Worm (Caenorhabditis elegans) whole organism, young adult: Measurements from ENCODE around the gene Y54G2A.16.

Experiments used
- B0261.1 ChIP-seq: sonication (generic microtip); optimal IDR thresholded peaks from 2 replicates; lab custom pipeline; 2016; ENCODE audit warnings: mild to moderate bottlenecking, missing genetic modification characterization, moderate library complexity, missing compliant biosample characterization
- C06A6.2 ChIP-seq: fragments of 200-800 bp; sonication (Bioruptor generic); conservative IDR thresholded peaks from 2 replicates; pipeline ENCODE4 v1.3.6; 2022; ENCODE audit warnings: missing genetic modification characterization, missing compliant biosample characterization
- F22D6.2 ChIP-seq: sonication (generic microtip); optimal IDR thresholded peaks from 2 replicates; lab custom pipeline; 2016; ENCODE audit warnings: mild to moderate bottlenecking, missing genetic modification characterization, missing compliant biosample characterization
- F33H1.4 ChIP-seq: fragments of 200-800 bp; sonication (Bioruptor generic); IDR thresholded peaks from 2 replicates; pipeline ENCODE4 v1.3.6; 2022; ENCODE audit warnings: missing genetic modification reagents, missing genetic modification characterization, missing compliant biosample characterization
- F37B4.10 ChIP-seq: fragments of 200-800 bp; sonication (Bioruptor generic); IDR thresholded peaks from 2 replicates; pipeline ENCODE4 v1.3.6; 2022; ENCODE audit warnings: missing genetic modification characterization, missing compliant biosample characterization
- F52B5.7 ChIP-seq: sonication (generic microtip); optimal IDR thresholded peaks from 2 replicates; lab custom pipeline; 2016; ENCODE audit warnings: mild to moderate bottlenecking, missing genetic modification characterization, missing compliant biosample characterization
- K11D2.4 ChIP-seq: fragments of 200-800 bp; sonication (Bioruptor generic); IDR thresholded peaks from 2 replicates; pipeline ENCODE4 v1.3.6; 2022; ENCODE audit warnings: missing genetic modification reagents, missing genetic modification characterization, missing compliant biosample characterization
- Y67H2A.10 ChIP-seq: fragments of 200-800 bp; sonication (Bioruptor generic); conservative IDR thresholded peaks from 2 replicates; pipeline ENCODE4 v1.3.6; 2022; ENCODE audit warnings: missing genetic modification reagents, missing genetic modification characterization, missing compliant biosample characterization
- aptf-2 ChIP-seq: fragments of 200-800 bp; sonication (Bioruptor generic); conservative IDR thresholded peaks from 2 replicates; pipeline ENCODE4 v1.3.6; 2022; ENCODE audit warnings: missing genetic modification reagents, missing genetic modification characterization, missing compliant biosample characterization
- atf-7 ChIP-seq: sonication (generic microtip); optimal IDR thresholded peaks from 2 replicates; lab custom pipeline; 2017; ENCODE audit warnings: mild to moderate bottlenecking, missing genetic modification characterization, missing compliant biosample characterization
- ceh-100 ChIP-seq: fragments of 200-800 bp; sonication (Bioruptor generic); IDR thresholded peaks from 2 replicates; pipeline ENCODE4 v1.3.6; 2022; ENCODE audit warnings: missing genetic modification reagents, missing genetic modification characterization, missing compliant biosample characterization
- ceh-91 ChIP-seq: fragments of 200-800 bp; sonication (Bioruptor generic); IDR thresholded peaks from 2 replicates; pipeline ENCODE4 v1.3.6; 2022; ENCODE audit warnings: missing genetic modification reagents, missing genetic modification characterization, missing compliant biosample characterization
- chd-7 ChIP-seq: sonication (generic microtip); optimal IDR thresholded peaks from 2 replicates; lab custom pipeline; 2016; ENCODE audit warnings: mild to moderate bottlenecking, missing genetic modification characterization, moderate library complexity, missing compliant biosample characterization
- dpff-1 ChIP-seq: sonication (generic microtip); optimal IDR thresholded peaks from 2 replicates; lab custom pipeline; 2017; ENCODE audit warnings: mild to moderate bottlenecking, missing genetic modification characterization, missing compliant biosample characterization
- egrh-3 ChIP-seq: fragments of 200-800 bp; sonication (Bioruptor generic); IDR thresholded peaks from 2 replicates; pipeline ENCODE4 v1.3.6; 2022; ENCODE audit warnings: missing genetic modification reagents, missing genetic modification characterization, missing compliant biosample characterization
- ekl-4 ChIP-seq: fragments of 200-800 bp; sonication (Bioruptor generic); IDR thresholded peaks from 2 replicates; pipeline ENCODE4 v1.3.6; 2022; ENCODE audit warnings: missing genetic modification reagents, missing genetic modification characterization, missing compliant biosample characterization
- fkh-3 ChIP-seq: sonication (generic microtip); optimal IDR thresholded peaks from 2 replicates; lab custom pipeline; 2016; ENCODE audit warnings: mild to moderate bottlenecking, missing genetic modification characterization, missing compliant biosample characterization
- hmg-1.2 ChIP-seq: fragments of 200-800 bp; sonication (Bioruptor generic); IDR thresholded peaks from 2 replicates; pipeline ENCODE4 v1.3.6; 2022; ENCODE audit warnings: missing genetic modification reagents, missing genetic modification characterization, missing compliant biosample characterization
- hsf-1 ChIP-seq: fragments of 200-800 bp; sonication (Bioruptor generic); IDR thresholded peaks from 2 replicates; pipeline ENCODE4 v1.3.6; 2022; ENCODE audit warnings: missing genetic modification reagents, missing genetic modification characterization, missing compliant biosample characterization
- lag-1 ChIP-seq: fragments of 200-800 bp; sonication (Bioruptor generic); IDR thresholded peaks from 2 replicates; pipeline ENCODE4 v1.3.6; 2022; ENCODE audit warnings: missing genetic modification reagents, missing genetic modification characterization, missing compliant biosample characterization
- lin-26 ChIP-seq: fragments of 200-800 bp; sonication (Bioruptor generic); IDR thresholded peaks from 2 replicates; pipeline ENCODE4 v1.3.6; 2022; ENCODE audit warnings: missing genetic modification reagents, missing genetic modification characterization, missing compliant biosample characterization
- mcd-1 ChIP-seq: fragments of 200-800 bp; sonication (Bioruptor generic); IDR thresholded peaks from 2 replicates; pipeline ENCODE4 v1.3.6; 2022; ENCODE audit warnings: missing genetic modification reagents, missing genetic modification characterization, missing compliant biosample characterization
- mes-4 ChIP-seq: sonication (generic microtip); optimal IDR thresholded peaks from 2 replicates; lab custom pipeline; 2016; ENCODE audit warnings: missing genotype, missing genetic modification characterization, missing compliant biosample characterization
- pbrm-1 ChIP-seq: fragments of 200-800 bp; sonication (Bioruptor generic); IDR thresholded peaks from 2 replicates; pipeline ENCODE4 v1.3.6; 2022; ENCODE audit warnings: missing genetic modification reagents, missing genetic modification characterization, missing compliant biosample characterization
- snpc-3.4 ChIP-seq: sonication (generic microtip); optimal IDR thresholded peaks from 2 replicates; lab custom pipeline; 2017; ENCODE audit warnings: missing genetic modification characterization, mild to moderate bottlenecking, missing compliant biosample characterization, antibody characterized with exemption, moderate library complexity, missing genotype, missing genetic modification reagents
- snpc-4 ChIP-seq, 5 experiments: fragments of 150-350 bp in 1 of 5; sonication (generic microtip) in 4 of 5; optimal IDR thresholded peaks; 2 replicates each; lab custom pipeline; 2014 to 2018; ENCODE audit warnings: missing genetic modification characterization in 5 of 5, missing biosample characterization in 3 of 5, antibody characterized with exemption in 2 of 5, mild to moderate bottlenecking in 2 of 5, missing compliant biosample characterization in 2 of 5, missing genotype in 2 of 5, moderate library complexity in 2 of 5, missing genetic modification reagents in 1 of 5
- somi-1 ChIP-seq: fragments of 200-800 bp; sonication (Bioruptor generic); optimal IDR thresholded peaks from 2 replicates; lab custom pipeline; 2018; ENCODE audit warnings: mild to moderate bottlenecking, missing genetic modification characterization, missing compliant biosample characterization
- tbp1 ChIP-seq: fragments of 200-800 bp; sonication (Bioruptor generic); optimal IDR thresholded peaks from 2 replicates; lab custom pipeline; 2018; ENCODE audit warnings: mild to moderate bottlenecking, missing genetic modification characterization, missing compliant biosample characterization
- xnd-1 ChIP-seq: sonication (generic microtip); optimal IDR thresholded peaks from 2 replicates; lab custom pipeline; 2016; ENCODE audit warnings: missing genotype, missing genetic modification reagents, missing genetic modification characterization, missing compliant biosample characterization
- zfh-2 ChIP-seq: fragments of 200-800 bp; sonication (Bioruptor generic); conservative IDR thresholded peaks from 2 replicates; pipeline ENCODE4 v1.3.6; 2022; ENCODE audit warnings: missing genetic modification reagents, missing genetic modification characterization, missing compliant biosample characterization
- zim-3 ChIP-seq: sonication (generic microtip); optimal IDR thresholded peaks from 2 replicates; lab custom pipeline; 2017; ENCODE audit warnings: mild to moderate bottlenecking, missing genetic modification characterization, moderate library complexity, missing compliant biosample characterization
- ztf-26 ChIP-seq: sonication (generic microtip); optimal IDR thresholded peaks from 2 replicates; lab custom pipeline; 2017; ENCODE audit warnings: missing genetic modification characterization, missing compliant biosample characterization
- ztf-28 ChIP-seq: fragments of 200-800 bp; sonication (Bioruptor generic); IDR thresholded peaks from 2 replicates; pipeline ENCODE4 v1.3.6; 2022; ENCODE audit warnings: missing genetic modification reagents, missing genetic modification characterization, missing compliant biosample characterization
- ztf-3 ChIP-seq: fragments of 200-800 bp; sonication (Bioruptor generic); optimal IDR thresholded peaks from 2 replicates; lab custom pipeline; 2018; ENCODE audit warnings: mild to moderate bottlenecking, missing genetic modification characterization, missing compliant biosample characterization

The Y54G2A.16 gene

DNA sequence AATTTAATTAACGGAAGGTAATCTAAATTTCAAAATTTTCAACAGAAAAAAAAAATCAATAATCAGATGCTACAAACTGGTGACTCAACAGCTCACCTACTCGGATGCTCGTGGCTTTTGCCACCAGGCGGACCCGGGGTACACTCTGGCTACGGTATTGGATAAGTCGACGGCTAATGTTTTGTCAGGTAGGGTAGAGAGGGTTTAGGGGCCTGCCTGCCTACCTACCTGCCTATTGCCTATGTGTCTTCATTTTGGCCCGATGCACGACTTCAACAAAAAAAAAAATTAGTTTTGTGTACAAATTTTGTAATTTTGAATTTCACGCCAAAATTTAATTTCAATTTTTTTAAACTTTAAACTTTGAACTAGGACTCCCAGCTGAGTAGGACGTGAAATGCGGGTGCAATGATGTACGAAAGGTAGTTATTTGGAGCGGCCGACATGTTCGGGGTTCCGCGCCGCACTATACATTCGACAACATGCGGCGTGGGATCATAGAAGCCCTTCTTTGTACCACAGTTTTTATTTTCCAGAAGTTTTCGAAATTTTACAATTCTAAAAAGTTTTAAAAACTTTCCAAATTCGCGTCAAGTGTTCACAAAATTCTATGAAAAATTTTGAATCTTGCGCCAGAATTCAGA lies 39.1 kb downstream of the Y54G2A.16 start (continued):
- TF ChIP-seq tbp1 (GFP tag; lab: Kevin White, UChicago) = peak; percentile 37

DNA sequence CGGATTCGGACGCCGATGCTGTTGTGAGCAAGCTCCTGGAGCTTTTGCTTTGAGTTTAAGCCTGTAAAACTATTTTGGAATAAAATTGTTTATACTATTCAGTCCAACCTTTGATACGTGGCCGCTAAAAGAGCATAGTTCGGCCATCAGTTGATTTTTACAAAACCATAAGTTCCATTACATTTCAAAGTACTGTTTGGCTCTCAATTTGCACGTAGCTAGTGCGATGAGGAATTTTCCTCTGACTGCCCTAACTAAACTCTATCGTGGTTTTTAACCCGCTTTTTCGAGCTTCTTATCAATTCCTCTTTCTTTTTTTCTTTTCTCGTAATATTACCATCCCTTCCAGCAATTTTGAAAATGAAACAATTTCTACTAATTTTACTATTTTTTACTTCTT lies 41.2 kb downstream of the Y54G2A.16 start, which contains the start of gene clec-80:
clec-80 (plus strand) TSS at position 301 of the 400 bp plus-strand sequence.
- TF ChIP-seq ekl-4 (GFP tag; lab: Robert Waterston, UW) (no peak), somi-1 (GFP tag; lab: Kevin White, UChicago) (no peak), atf-7 (tag; lab: Kevin White, UChicago) (no peak), lin-26 (GFP tag; lab: Robert Waterston, UW) (no peak), dpff-1 (tag; lab: Kevin White, UChicago) (no peak), B0261.1 (tag; lab: Kevin White, UChicago) (no peak), F33H1.4 (GFP tag; lab: Robert Waterston, UW) (no peak), K11D2.4 (no peak), chd-7 (tag; lab: Kevin White, UChicago) (no peak), ceh-100 (no peak)

DNA sequence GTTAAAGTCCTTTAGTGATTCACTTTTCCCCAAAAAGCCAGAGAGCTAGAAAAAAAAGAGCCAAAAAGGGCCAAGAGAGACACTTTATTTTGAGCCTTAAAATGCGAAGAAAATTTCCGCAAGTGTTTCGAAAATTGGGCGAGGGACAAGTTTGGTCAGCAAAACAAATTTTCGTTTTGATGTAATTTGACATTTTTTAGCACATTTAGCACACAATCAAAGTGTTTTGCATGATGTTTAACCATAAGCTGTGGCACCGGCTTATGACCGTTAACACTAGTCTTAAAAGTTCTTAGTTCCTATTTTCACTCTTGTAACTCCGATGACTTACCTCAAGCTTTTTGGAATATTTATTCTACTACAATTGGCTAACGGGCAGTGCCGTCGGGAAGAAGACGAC lies 44.2 kb downstream of the Y54G2A.16 start, which contains the start of gene Y54G2A.37:
Y54G2A.37 (plus strand) TSS at position 301 of the 400 bp plus-strand sequence.
- TF ChIP-seq pbrm-1 (GFP tag; lab: Robert Waterston, UW) = no peak
- no peak for TF ChIP-seq ceh-91 (GFP tag; lab: Robert Waterston, UW)
- TF ChIP-seq chd-7 (tag; lab: Kevin White, UChicago) = no peak
- no peak for TF ChIP-seq F33H1.4 (GFP tag; lab: Robert Waterston, UW)
- TF ChIP-seq B0261.1 (tag; lab: Kevin White, UChicago) = no peak
- TF ChIP-seq F52B5.7 (tag; lab: Kevin White, UChicago) = no peak
- TF ChIP-seq egrh-3 (GFP tag; lab: Robert Waterston, UW) = no peak
- TF ChIP-seq aptf-2 (GFP tag; lab: Robert Waterston, UW) = no peak
- no peak for TF ChIP-seq hsf-1
- no peak for TF ChIP-seq snpc-3.4 (tag; lab: Kevin White, UChicago)
- TF ChIP-seq hmg-1.2 (GFP tag; lab: Robert Waterston, UW) = no peak
- TF ChIP-seq ztf-28 (GFP tag; lab: Robert Waterston, UW) = no peak
- no peak for TF ChIP-seq zim-3 (tag; lab: Kevin White, UChicago)
- TF ChIP-seq F37B4.10 (GFP tag; lab: Robert Waterston, UW) = no peak
- TF ChIP-seq lag-1 (GFP tag; lab: Robert Waterston, UW) = no peak
- no peak for TF ChIP-seq C06A6.2 (GFP tag; lab: Robert Waterston, UW)
- no peak for TF ChIP-seq mes-4 (tag; lab: Kevin White, UChicago)
- no peak for TF ChIP-seq Y67H2A.10 (GFP tag; lab: Robert Waterston, UW)

DNA sequence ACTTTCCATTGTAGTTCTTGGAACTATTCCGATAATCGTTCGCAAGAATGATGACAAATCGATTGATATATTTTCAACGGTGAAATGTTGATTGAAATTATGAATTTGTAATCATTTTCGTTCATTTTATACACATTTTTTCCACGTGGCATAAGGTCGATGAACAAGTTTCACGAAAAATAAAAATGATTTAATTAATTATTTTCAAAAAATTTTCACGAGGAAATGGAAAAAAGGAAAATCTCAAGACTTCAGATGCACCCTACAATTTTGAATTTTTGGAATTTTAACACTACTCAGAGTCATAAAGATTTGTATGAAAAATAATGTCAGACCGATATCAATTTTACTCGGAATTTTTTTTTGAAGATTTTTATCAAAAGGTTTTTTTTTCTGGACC lies 45.0 kb downstream of the Y54G2A.16 start, which contains the start of gene Y54G2A.13:
Y54G2A.13 (minus strand) TSS at position 101 of the 400 bp plus-strand sequence.
- TF ChIP-seq ztf-26 (tag; lab: Kevin White, UChicago) = no peak
- no peak for TF ChIP-seq fkh-3 (tag; lab: Kevin White, UChicago)
- no peak for TF ChIP-seq ztf-3 (GFP tag; lab: Kevin White, UChicago)
- no peak for TF ChIP-seq xnd-1 (tag; lab: Kevin White, UChicago)

DNA sequence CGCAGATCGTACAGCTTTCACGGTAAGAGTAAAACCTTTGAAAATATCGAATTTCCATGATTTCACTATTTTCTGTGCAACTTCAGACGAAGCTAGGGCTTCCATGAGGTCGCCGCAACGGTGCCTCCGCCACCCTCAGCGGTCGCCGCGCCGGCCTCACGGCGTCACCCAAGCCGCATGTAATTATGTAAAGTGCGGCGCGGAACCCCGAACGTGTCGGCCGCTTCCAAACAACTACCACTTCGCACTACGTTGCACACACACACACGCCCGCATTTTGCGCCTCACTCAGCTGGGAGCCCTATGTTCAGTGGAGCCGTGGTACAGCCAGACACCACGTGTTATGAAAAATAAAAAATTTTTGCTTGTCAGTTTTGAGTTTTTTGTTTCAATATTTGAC lies 47.6 kb downstream of the Y54G2A.16 start:
- TF ChIP-seq chd-7 (tag; lab: Kevin White, UChicago) = peak; percentile 12
- no peak for TF ChIP-seq F22D6.2 (tag; lab: Kevin White, UChicago)
- TF ChIP-seq zfh-2 = peak; percentile 79
- TF ChIP-seq somi-1 (GFP tag; lab: Kevin White, UChicago) = no peak
- no peak for TF ChIP-seq snpc-4 (GFP tag; optimal IDR thresholded peaks at IDR 0.05; lab: Kevin White, UChicago)
- TF ChIP-seq snpc-4 (tag; optimal IDR thresholded peaks at IDR 0.05; lab: Kevin White, UChicago) = peak in 2 of 4 experiments; percentile 65 to 88
- no peak for TF ChIP-seq mcd-1 (GFP tag; lab: Robert Waterston, UW)
